Worm (Caenorhabditis elegans) whole organism, L3 larva: ENCODE results near the gene F40G12.11.

Experiments used
- R02D3.7 ChIP-seq: fragments of 150-350 bp; optimal IDR thresholded peaks from 2 replicates; lab custom pipeline; 2014; ENCODE audit warnings: missing biosample characterization, missing genetic modification characterization
- ama-1 ChIP-seq: fragments of 150-350 bp; optimal IDR thresholded peaks from 2 replicates; lab custom pipeline; 2018
- ceh-16 ChIP-seq: sonication (generic microtip); optimal IDR thresholded peaks from 2 replicates; lab custom pipeline; 2017; ENCODE audit warnings: missing biosample characterization, missing genetic modification characterization
- fos-1 ChIP-seq: fragments of 150-350 bp; optimal IDR thresholded peaks from 2 replicates; lab custom pipeline; 2014; ENCODE audit warnings: missing biosample characterization, missing genetic modification characterization
- jun-1 ChIP-seq: fragments of 150-350 bp; optimal IDR thresholded peaks from 2 replicates; lab custom pipeline; 2014; ENCODE audit warnings: missing biosample characterization, missing genetic modification reagents, missing genetic modification characterization
- nhr-11 ChIP-seq: fragments of 150-350 bp; optimal IDR thresholded peaks from 2 replicates; lab custom pipeline; 2014; ENCODE audit warnings: missing biosample characterization, missing genetic modification characterization
- skn-1 ChIP-seq: fragments of 150-350 bp; optimal IDR thresholded peaks from 2 replicates; lab custom pipeline; 2014; ENCODE audit warnings: missing biosample characterization, missing genetic modification characterization
- unc-39 ChIP-seq: sonication (generic microtip); optimal IDR thresholded peaks from 4 replicates; lab custom pipeline; 2017; ENCODE audit warnings: missing biosample characterization, missing genetic modification characterization

ce11 chrV:14334901-14335300, 48.9 kb downstream of the F40G12.11 start, which contains the start of gene srm-5:
- no peak for TF ChIP-seq ama-1 (lab: Kevin White, UChicago)
- no peak for TF ChIP-seq jun-1 (tag; lab: Kevin White, UChicago)
- TF ChIP-seq R02D3.7 (tag; lab: Kevin White, UChicago): no peak
- TF ChIP-seq ceh-16: no peak
- TF ChIP-seq nhr-11 (tag; lab: Kevin White, UChicago): no peak
- no peak for TF ChIP-seq fos-1 (tag; lab: Kevin White, UChicago)
- no peak for TF ChIP-seq unc-39
- no peak for TF ChIP-seq skn-1 (tag; lab: Kevin White, UChicago)
